Worm (Caenorhabditis elegans) whole organism, L3 larva: ENCODE results near the gene F35F10.14.
"Not testable (repeated sequence)": the region's sequence is repeated elsewhere in the genome, so short reads cannot be mapped to it uniquely, and the experiment has no call there.

ENCODE experiments used
- R02D3.7 ChIP-seq: fragments of 150-350 bp; optimal IDR thresholded peaks from 2 replicates; lab custom pipeline; 2014; ENCODE audit warnings: missing biosample characterization, missing genetic modification characterization
- ceh-28 ChIP-seq: fragments of 150-350 bp; optimal IDR thresholded peaks from 2 replicates; lab custom pipeline; 2014; ENCODE audit warnings: missing biosample characterization, missing genetic modification reagents, missing genetic modification characterization
- ceh-9 ChIP-seq: sonication (generic microtip); optimal IDR thresholded peaks from 2 replicates; lab custom pipeline; 2018; ENCODE audit warnings: missing biosample characterization, missing genetic modification characterization
- egl-27 ChIP-seq: sonication (generic microtip); optimal IDR thresholded peaks from 4 replicates; lab custom pipeline; 2017; ENCODE audit warnings: missing biosample characterization, missing genetic modification reagents, missing genetic modification characterization
- elt-1 ChIP-seq: fragments of 150-350 bp; optimal IDR thresholded peaks from 2 replicates; lab custom pipeline; 2014; ENCODE audit warnings: missing biosample characterization, missing genetic modification characterization
- elt-2 ChIP-seq: sonication (generic microtip); optimal IDR thresholded peaks from 2 replicates; lab custom pipeline; 2016; ENCODE audit warnings: missing genetic modification reagents, mild to moderate bottlenecking, missing genetic modification characterization, missing compliant biosample characterization
- elt-3 ChIP-seq, 3 experiments: fragments of 150-350 bp in 1 of 3; sonication (generic microtip) in 2 of 3; optimal IDR thresholded peaks; 2 replicates in 2 of 3; 4 replicates in 1 of 3; lab custom pipeline; 2014 to 2017; ENCODE audit warnings: missing biosample characterization in 3 of 3, missing genetic modification characterization in 3 of 3
- fkh-10 ChIP-seq: sonication (generic microtip); optimal IDR thresholded peaks from 2 replicates; lab custom pipeline; 2017; ENCODE audit warnings: missing biosample characterization, missing genetic modification reagents, missing genetic modification characterization
- fkh-2 ChIP-seq: fragments of 150-350 bp; optimal IDR thresholded peaks from 2 replicates; lab custom pipeline; 2014; ENCODE audit warnings: missing biosample characterization, missing genetic modification reagents, missing genetic modification characterization
- fos-1 ChIP-seq: fragments of 150-350 bp; optimal IDR thresholded peaks from 2 replicates; lab custom pipeline; 2014; ENCODE audit warnings: missing biosample characterization, missing genetic modification characterization
- lin-39 ChIP-seq: fragments of 150-350 bp; optimal IDR thresholded peaks from 2 replicates; lab custom pipeline; 2018; ENCODE audit warnings: missing biosample characterization, missing genetic modification reagents, missing genetic modification characterization
- lsy-12 ChIP-seq: sonication (generic microtip); optimal IDR thresholded peaks from 2 replicates; lab custom pipeline; 2016; ENCODE audit warnings: mild to moderate bottlenecking, missing genetic modification characterization, missing compliant biosample characterization
- nfya-1 ChIP-seq: sonication (generic microtip); optimal IDR thresholded peaks from 2 replicates; lab custom pipeline; 2017; ENCODE audit warnings: missing genetic modification characterization, mild to moderate bottlenecking, missing compliant biosample characterization, antibody characterized with exemption, moderate library complexity; ENCODE audit not compliant: insufficient read depth
- nhr-11 ChIP-seq: fragments of 150-350 bp; optimal IDR thresholded peaks from 2 replicates; lab custom pipeline; 2014; ENCODE audit warnings: missing biosample characterization, missing genetic modification characterization
- nhr-23 ChIP-seq: fragments of 150-350 bp; optimal IDR thresholded peaks from 2 replicates; lab custom pipeline; 2014; ENCODE audit warnings: missing biosample characterization, missing genetic modification reagents, missing genetic modification characterization
- nhr-25 ChIP-seq: sonication (generic microtip); optimal IDR thresholded peaks from 2 replicates; lab custom pipeline; 2017; ENCODE audit warnings: missing biosample characterization, missing genetic modification characterization
- nhr-28 ChIP-seq: fragments of 150-350 bp; optimal IDR thresholded peaks from 2 replicates; lab custom pipeline; 2014; ENCODE audit warnings: missing biosample characterization, missing genetic modification characterization
- nhr-43 ChIP-seq: sonication (generic microtip); optimal IDR thresholded peaks from 2 replicates; lab custom pipeline; 2016; ENCODE audit warnings: mild to moderate bottlenecking, missing genetic modification characterization, missing compliant biosample characterization; ENCODE audit not compliant: poor library complexity, severe bottlenecking
- nhr-67 ChIP-seq: fragments of 150-350 bp; optimal IDR thresholded peaks from 2 replicates; lab custom pipeline; 2014; ENCODE audit warnings: missing biosample characterization, missing genetic modification characterization
- pha-4 ChIP-seq: fragments of 150-350 bp; optimal IDR thresholded peaks from 2 replicates; lab custom pipeline; 2014; ENCODE audit warnings: missing biosample characterization, missing genetic modification reagents, missing genetic modification characterization
- sea-2 ChIP-seq: fragments of 150-350 bp; sonication (generic microtip); optimal IDR thresholded peaks from 4 replicates; lab custom pipeline; 2014; ENCODE audit warnings: missing biosample characterization, missing genetic modification reagents, missing genetic modification characterization
- tbx-2 ChIP-seq: sonication (generic microtip); optimal IDR thresholded peaks from 2 replicates; lab custom pipeline; 2016; ENCODE audit warnings: mild to moderate bottlenecking, missing genetic modification characterization, missing compliant biosample characterization
- unc-39 ChIP-seq: sonication (generic microtip); optimal IDR thresholded peaks from 4 replicates; lab custom pipeline; 2017; ENCODE audit warnings: missing biosample characterization, missing genetic modification characterization
- unc-62 ChIP-seq: fragments of 150-350 bp; sonication (generic microtip); optimal IDR thresholded peaks from 4 replicates; lab custom pipeline; 2014; ENCODE audit warnings: missing biosample characterization, missing genetic modification reagents, missing genetic modification characterization
- ztf-11 ChIP-seq: fragments of 150-350 bp; optimal IDR thresholded peaks from 2 replicates; lab custom pipeline; 2014; ENCODE audit warnings: missing biosample characterization, missing genetic modification characterization

The F35F10.14 gene

ce11 chrV:3320005-3320404 lies at the start of gene F35F10.14:
Gene F35F10.14 (minus strand): TSS chrV:3320105.
- TF ChIP-seq unc-62 (GFP tag; lab: Kevin White, UChicago) (no peak), nhr-23 (tag; lab: Kevin White, UChicago) (no peak)
- TF ChIP-seq, all 47 proteins: peak for 0

- TF ChIP-seq pha-4; elt-2 (tag; lab: Kevin White, UChicago); nhr-23 (tag; lab: Kevin White, UChicago): not testable (repeated sequence)
Measured at ce11 chrV:3367773-3368172, 47.9 kb upstream of the F35F10.14 start, which contains the start of gene C04E12.2. Gene C04E12.2 (plus strand): TSS chrV:3368073.

- TF ChIP-seq nhr-25 (tag; lab: Kevin White, UChicago) (peak; percentile 3), nhr-43 (tag; lab: Kevin White, UChicago) (no peak)
Measured at ce11 chrV:3362475-3362874, 42.6 kb upstream of the F35F10.14 start, which contains the start of gene C04E12.4. Gene C04E12.4 (plus strand): TSS chrV:3362775.

- TF ChIP-seq fkh-2 (tag; lab: Kevin White, UChicago) (no peak), elt-3 (tag; optimal IDR thresholded peaks at IDR 0.05; lab: Kevin White, UChicago) (no peak), R02D3.7 (no peak), lsy-12 (tag; lab: Kevin White, UChicago) (no peak), nfya-1 (no peak), nhr-11 (tag; lab: Kevin White, UChicago) (no peak), tbx-2 (tag; lab: Kevin White, UChicago) (no peak), unc-62 (GFP tag; lab: Kevin White, UChicago) (no peak), egl-27 (tag; lab: Kevin White, UChicago) (no peak), sea-2 (GFP tag; lab: Kevin White, UChicago) (no peak), nhr-67 (tag; lab: Kevin White, UChicago) (no peak), fos-1 (tag; lab: Kevin White, UChicago) (no peak), fkh-10 (no peak), nhr-43 (tag; lab: Kevin White, UChicago) (no peak)
- TF ChIP-seq, all 47 proteins: peak for 0
Measured at ce11 chrV:3361633-3362032, 41.7 kb upstream of the F35F10.14 start.

ce11 chrV:3358267-3358666 lies 38.4 kb upstream of the F35F10.14 start, which contains the start of gene C04E12.5:
Gene C04E12.5 (plus strand): TSS chrV:3358567.
- TF ChIP-seq elt-1 (tag; lab: Kevin White, UChicago), result no peak
- TF ChIP-seq nhr-28 (tag; lab: Kevin White, UChicago), result no peak
- no peak for TF ChIP-seq ztf-11 (tag; lab: Kevin White, UChicago)
- TF ChIP-seq nhr-67 (tag; lab: Kevin White, UChicago), result no peak
- TF ChIP-seq tbx-2 (tag; lab: Kevin White, UChicago), result no peak

ce11 chrV:3357106-3357505 lies 37.2 kb upstream of the F35F10.14 start, which contains the start of gene scrm-3:
Gene scrm-3 (minus strand): TSS chrV:3357206.
- TF ChIP-seq fkh-2 (tag; lab: Kevin White, UChicago), result no peak

ce11 chrV:3355544-3355943 lies 35.6 kb upstream of the F35F10.14 start:
- TF ChIP-seq elt-1 (tag; lab: Kevin White, UChicago) (peak; percentile 87), ceh-28 (no peak), nhr-23 (tag; lab: Kevin White, UChicago) (peak; percentile 31)

ce11 chrV:3352925-3353324 lies 33.0 kb upstream of the F35F10.14 start, which contains the start of gene C17B7.12:
Gene C17B7.12 (plus strand): TSS chrV:3353225.
- TF ChIP-seq ceh-9 (tag; lab: Kevin White, UChicago) (no peak), lin-39 (tag; lab: Kevin White, UChicago) (no peak), elt-1 (tag; lab: Kevin White, UChicago) (no peak), unc-39 (tag; lab: Kevin White, UChicago) (no peak), ztf-11 (tag; lab: Kevin White, UChicago) (no peak)
